Fruit fly (Drosophila melanogaster) Kc167 (cell line): ENCODE data around the gene Eig71Ec.

Source experiments
- Myc ChIP-seq: fragments of >200 bp; optimal IDR thresholded peaks from 2 replicates; lab custom pipeline; 2017; ENCODE audit warnings: missing external identifiers
- Sin3A ChIP-seq: fragments of >200 bp; optimal IDR thresholded peaks from 2 replicates; lab custom pipeline; 2018; ENCODE audit warnings: missing external identifiers
- h ChIP-seq: fragments of >200 bp; optimal IDR thresholded peaks from 3 replicates; lab custom pipeline; 2018; ENCODE audit warnings: missing external identifiers
- insv ChIP-seq: fragments of >200 bp; optimal IDR thresholded peaks from 3 replicates; lab custom pipeline; 2018; ENCODE audit warnings: missing external identifiers
- psq ChIP-seq: fragments of >200 bp; optimal IDR thresholded peaks from 2 replicates; lab custom pipeline; 2017; ENCODE audit warnings: missing external identifiers
- ttk ChIP-seq: sonication (Bioruptor generic); optimal IDR thresholded peaks from 2 replicates; lab custom pipeline; 2017; ENCODE audit warnings: missing external identifiers

The Eig71Ec gene

dm6 chr3L:15652154-15652553 lies at the start of gene Eig71Ec, which contains the start of gene Eig71Ed:
Gene Eig71Ec, minus strand, starts transcription at chr3L:15652254.
Gene Eig71Ed, plus strand, starts transcription at chr3L:15652537.
- TF ChIP-seq insv (lab: Kevin White, UChicago): no peak
- no peak for TF ChIP-seq h
- TF ChIP-seq ttk (lab: Kevin White, UChicago): no peak
- no peak for TF ChIP-seq Sin3A (lab: Kevin White, UChicago)
- TF ChIP-seq psq (lab: Kevin White, UChicago): no peak
- no peak for TF ChIP-seq Myc (lab: Kevin White, UChicago)

- no peak for TF ChIP-seq Sin3A (lab: Kevin White, UChicago)
- no peak for TF ChIP-seq Myc (lab: Kevin White, UChicago)
- TF ChIP-seq ttk (lab: Kevin White, UChicago): no peak
- no peak for TF ChIP-seq insv (lab: Kevin White, UChicago)
- TF ChIP-seq psq (lab: Kevin White, UChicago): no peak
- TF ChIP-seq h: no peak
Observed at dm6 chr3L:15700338-15700966, 48.4 kb upstream of the Eig71Ec start.

dm6 chr3L:15699626-15700337 lies 47.7 kb upstream of the Eig71Ec start, which contains the start of gene comm2:
Gene comm2, minus strand, starts transcription at chr3L:15699850.
- TF ChIP-seq psq (lab: Kevin White, UChicago) (no peak), h (no peak), Sin3A (lab: Kevin White, UChicago) (no peak), insv (lab: Kevin White, UChicago) (no peak), Myc (lab: Kevin White, UChicago) (no peak), ttk (lab: Kevin White, UChicago) (no peak)

dm6 chr3L:15697916-15698315 lies 45.9 kb upstream of the Eig71Ec start:
- TF ChIP-seq psq (lab: Kevin White, UChicago) (no peak), ttk (lab: Kevin White, UChicago) (no peak), insv (lab: Kevin White, UChicago) (no peak)

dm6 chr3L:15695195-15695594 lies 43.1 kb upstream of the Eig71Ec start:
- TF ChIP-seq h (no peak), ttk (lab: Kevin White, UChicago) (no peak), psq (lab: Kevin White, UChicago) (no peak), Myc (lab: Kevin White, UChicago) (no peak), Sin3A (lab: Kevin White, UChicago) (no peak), insv (lab: Kevin White, UChicago) (no peak)

- TF ChIP-seq Myc (lab: Kevin White, UChicago) (no peak), h (no peak), ttk (lab: Kevin White, UChicago) (no peak), psq (lab: Kevin White, UChicago) (no peak), insv (lab: Kevin White, UChicago) (no peak), Sin3A (lab: Kevin White, UChicago) (no peak)
Observed at dm6 chr3L:15694406-15694805, 42.4 kb upstream of the Eig71Ec start.

dm6 chr3L:15692794-15693532 lies 40.9 kb upstream of the Eig71Ec start:
- TF ChIP-seq insv (lab: Kevin White, UChicago) (no peak), ttk (lab: Kevin White, UChicago) (no peak), psq (lab: Kevin White, UChicago) (no peak), Sin3A (lab: Kevin White, UChicago) (no peak), Myc (lab: Kevin White, UChicago) (no peak), h (no peak)

- no peak for TF ChIP-seq ttk (lab: Kevin White, UChicago)
- no peak for TF ChIP-seq Sin3A (lab: Kevin White, UChicago)
Observed at dm6 chr3L:15692388-15692787, 40.3 kb upstream of the Eig71Ec start.

- TF ChIP-seq Myc (lab: Kevin White, UChicago) (no peak), ttk (lab: Kevin White, UChicago) (no peak), Sin3A (lab: Kevin White, UChicago) (no peak), psq (lab: Kevin White, UChicago) (no peak), h (no peak), insv (lab: Kevin White, UChicago) (no peak)
Observed at dm6 chr3L:15691968-15692367, 39.9 kb upstream of the Eig71Ec start, which contains the start of gene CG34451. Gene CG34451, minus strand, starts transcription at chr3L:15692068.

- no peak for TF ChIP-seq Sin3A (lab: Kevin White, UChicago)
- TF ChIP-seq insv (lab: Kevin White, UChicago): no peak
- TF ChIP-seq psq (lab: Kevin White, UChicago): no peak
- TF ChIP-seq Myc (lab: Kevin White, UChicago): no peak
- TF ChIP-seq h: no peak
- TF ChIP-seq ttk (lab: Kevin White, UChicago): no peak
Observed at dm6 chr3L:15690711-15691591, 38.9 kb upstream of the Eig71Ec start.

- TF ChIP-seq Sin3A (lab: Kevin White, UChicago) (no peak), h (no peak), Myc (lab: Kevin White, UChicago) (no peak), ttk (lab: Kevin White, UChicago) (no peak), psq (lab: Kevin White, UChicago) (no peak)
Observed at dm6 chr3L:15689518-15689917, 37.5 kb upstream of the Eig71Ec start.
